Fruit fly (Drosophila melanogaster): Measurements from ENCODE around the gene CG32085.

CG32085 gene

DNA sequence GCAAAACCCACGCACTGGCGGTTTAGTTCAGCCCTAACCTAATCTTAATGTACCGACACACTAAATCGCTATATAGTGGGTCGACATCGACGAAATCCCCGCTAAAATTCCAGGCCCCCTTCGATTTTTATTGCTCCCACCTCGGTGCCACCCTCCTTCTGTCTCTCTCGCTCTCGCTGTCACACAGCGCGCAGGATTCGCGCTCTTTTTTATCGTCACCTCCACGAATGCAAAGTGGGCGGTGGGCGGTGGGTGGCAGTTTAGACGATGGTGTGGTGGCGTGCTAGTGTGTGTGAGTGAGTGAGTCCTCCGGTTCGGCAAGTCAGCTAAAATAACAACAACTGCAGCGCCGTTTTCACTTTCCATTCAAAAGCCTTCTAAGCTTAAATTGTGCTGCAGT is 78.1 kb downstream of the CG32085 start:
- TF ChIP-seq CG7368 (GFP tag; optimal IDR thresholded peaks at IDR 0.05), result peak; percentile 72
- TF ChIP-seq salr (GFP tag; optimal IDR thresholded peaks at IDR 0.05), result no peak

DNA sequence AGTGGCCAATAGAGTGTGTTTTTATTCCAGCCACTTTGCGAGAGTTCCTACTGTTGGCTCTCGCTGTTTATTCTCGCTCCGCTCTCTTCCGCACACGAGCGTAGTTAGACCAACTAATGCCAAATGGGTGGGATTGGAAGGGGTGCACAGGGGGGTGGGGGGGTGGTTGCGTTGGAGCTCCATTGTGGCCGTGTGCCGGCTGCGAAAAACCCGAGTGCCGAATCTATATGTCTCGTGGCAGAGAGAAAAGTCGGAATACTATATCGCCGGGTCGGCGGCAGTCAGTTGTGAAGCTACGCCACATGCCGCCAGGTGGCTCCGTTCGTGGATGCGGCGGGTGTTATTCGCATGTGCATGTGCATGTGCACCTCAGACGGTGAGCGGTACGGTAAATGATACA is 79.0 kb downstream of the CG32085 start:
- TF ChIP-seq CG34406 (GFP tag; optimal IDR thresholded peaks at IDR 0.05) (no peak), CG7368 (GFP tag; optimal IDR thresholded peaks at IDR 0.05) (peak; percentile 50), CG6163 (GFP tag; IDR thresholded peaks at IDR 0.05) (0 out of 3 replicates have a peak, but pooled peaks have one; percentile 27), eg (GFP tag; IDR thresholded peaks at IDR 0.05) (0 out of 3 replicates have a peak, but pooled peaks have one; percentile 28), lz (GFP tag; optimal IDR thresholded peaks at IDR 0.05) (no peak), net (GFP tag; optimal IDR thresholded peaks at IDR 0.05) (no peak), Blimp-1 (GFP tag; optimal IDR thresholded peaks at IDR 0.05) (no peak), CG6854 (GFP tag; optimal IDR thresholded peaks at IDR 0.05) (no peak), CG15336 (GFP tag; IDR thresholded peaks at IDR 0.05) (no peak)

Measured in whole organism, prepupa.